Worm (Caenorhabditis elegans): ENCODE measurements around the gene jhdm-1.

DNA sequence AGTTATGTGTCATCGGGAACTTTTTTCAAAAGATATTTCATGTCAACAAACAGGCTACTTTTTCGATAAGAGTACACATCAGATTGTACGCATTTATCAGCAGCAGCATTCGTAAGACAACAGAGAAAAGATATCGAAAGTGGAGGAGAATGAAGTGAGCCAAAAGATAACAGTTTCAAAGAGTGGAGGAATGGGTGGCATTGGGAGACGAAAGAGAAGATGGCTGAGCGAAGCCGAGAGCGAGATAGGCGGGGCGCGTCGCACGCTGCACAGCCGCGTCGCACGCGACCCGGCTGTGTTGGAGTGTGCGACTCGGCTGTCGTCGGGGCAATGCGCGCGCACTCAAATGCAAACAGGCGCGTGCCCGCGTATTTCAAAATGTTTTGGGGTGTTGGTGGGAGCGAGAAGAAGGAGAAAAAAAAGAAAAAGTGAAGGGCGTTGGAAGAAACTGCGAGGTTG, 9.9 kb downstream of the jhdm-1 start:
- TF ChIP-seq ref-1 (GFP tag; conservative IDR thresholded peaks at IDR 0.05), result no peak
- TF ChIP-seq cog-1 (tag; optimal IDR thresholded peaks at IDR 0.05), result no peak
- no peak for TF ChIP-seq flt-1 (GFP tag; IDR thresholded peaks at IDR 0.05)
- no peak for TF ChIP-seq klf-2 (GFP tag; conservative IDR thresholded peaks at IDR 0.05)
- TF ChIP-seq T22C8.4 (GFP tag; IDR thresholded peaks at IDR 0.05), result no peak
- TF ChIP-seq med-1 (GFP tag; optimal IDR thresholded peaks at IDR 0.05; ENCODE audit: insufficient read depth), result no peak
- peak; percentile 52; the same call in 1 of the 2 replicates for TF ChIP-seq ztf-29 (GFP tag; IDR thresholded peaks at IDR 0.05)
- TF ChIP-seq ztf-23 (GFP tag; IDR thresholded peaks at IDR 0.05), result 0 out of 2 replicates have a peak, but pooled peaks have one; percentile 6
